Worm (Caenorhabditis elegans) whole organism, L1 larva: ENCODE measurements around the gene cex-2.

Source experiments
- ama-1 ChIP-seq: fragments of 150-350 bp; optimal IDR thresholded peaks from 2 replicates; lab custom pipeline; 2014
- ceh-82 ChIP-seq, 3 experiments: fragments of 150-350 bp in 1 of 3; sonication (generic microtip) in 2 of 3; optimal IDR thresholded peaks; 2 replicates each; lab custom pipeline; 2014 to 2017; ENCODE audit warnings: missing biosample characterization in 3 of 3, missing genetic modification characterization in 3 of 3
- efl-1 ChIP-seq, 4 experiments: fragments of 150-350 bp; optimal IDR thresholded peaks in 3 of 4; peaks in 1 of 4; 1 replicate in 1 of 4; 2 replicates in 3 of 4; lab custom pipeline; 2014; ENCODE audit warnings: missing biosample characterization in 2 of 4, missing genetic modification characterization in 2 of 4, missing genetic modification reagents in 2 of 4
- fkh-4 ChIP-seq: sonication (generic microtip); optimal IDR thresholded peaks from 2 replicates; lab custom pipeline; 2016; ENCODE audit warnings: missing compliant biosample characterization, missing genetic modification characterization, borderline replicate concordance
- lin-39 ChIP-seq: fragments of 150-350 bp; optimal IDR thresholded peaks from 2 replicates; lab custom pipeline; 2014; ENCODE audit warnings: missing biosample characterization, missing genetic modification reagents, missing genetic modification characterization
- mep-1 ChIP-seq: fragments of 150-350 bp; optimal IDR thresholded peaks from 2 replicates; lab custom pipeline; 2014; ENCODE audit warnings: missing biosample characterization, missing genetic modification characterization
- rnt-1 ChIP-seq: sonication (generic microtip); optimal IDR thresholded peaks from 2 replicates; lab custom pipeline; 2016; ENCODE audit warnings: mild to moderate bottlenecking, missing genetic modification characterization, moderate library complexity, missing compliant biosample characterization
- tbx-2 ChIP-seq: sonication (generic microtip); optimal IDR thresholded peaks from 2 replicates; lab custom pipeline; 2016; ENCODE audit warnings: missing genetic modification characterization, missing compliant biosample characterization

- TF ChIP-seq tbx-2 (no peak), mep-1 (tag; lab: Kevin White, UChicago) (no peak), lin-39 (tag; lab: Kevin White, UChicago) (no peak), rnt-1 (no peak), ceh-82 (tag; optimal IDR thresholded peaks at IDR 0.05; lab: Kevin White, UChicago) (no peak), ama-1 (no peak), fkh-4 (no peak), efl-1 (optimal IDR thresholded peaks at IDR 0.05; lab: Kevin White, UChicago) (no peak), efl-1 (GFP tag; optimal IDR thresholded peaks at IDR 0.05 in 1 of 2; lab: Kevin White, UChicago) (no peak)
Observed at ce11 chrII:7795299-7795698, 39.9 kb downstream of the cex-2 start.
